Worm (Caenorhabditis elegans) whole organism, L1 larva: Measurements from ENCODE around the gene iffb-1.
A peak's percentile ranks its signal among the peaks of the same experiment; 100 is the strongest.

Experiments used
- C16A3.4 ChIP-seq: fragments of 150-350 bp; optimal IDR thresholded peaks from 2 replicates; lab custom pipeline; 2014; ENCODE audit warnings: missing biosample characterization, missing genetic modification characterization
- C34B4.2 ChIP-seq: sonication (generic microtip); optimal IDR thresholded peaks from 2 replicates; lab custom pipeline; 2017; ENCODE audit warnings: mild to moderate bottlenecking, missing genetic modification characterization, missing compliant biosample characterization
- Y116A8C.19 ChIP-seq: sonication (generic microtip); optimal IDR thresholded peaks from 2 replicates; lab custom pipeline; 2016; ENCODE audit warnings: missing compliant biosample characterization, missing genetic modification characterization, borderline replicate concordance
- aha-1 ChIP-seq: fragments of 150-350 bp; optimal IDR thresholded peaks from 2 replicates; lab custom pipeline; 2014; ENCODE audit warnings: missing biosample characterization, missing genetic modification characterization
- aly-2 ChIP-seq: fragments of 150-350 bp; optimal IDR thresholded peaks from 2 replicates; lab custom pipeline; 2014; ENCODE audit warnings: missing biosample characterization, missing genetic modification characterization
- ceh-8 ChIP-seq: fragments of 200-800 bp; sonication (Bioruptor generic); optimal IDR thresholded peaks from 2 replicates; lab custom pipeline; 2018; ENCODE audit warnings: mild to moderate bottlenecking, missing genetic modification characterization, moderate library complexity, missing compliant biosample characterization
- ceh-88 ChIP-seq: fragments of 200-800 bp; sonication (Bioruptor generic); IDR thresholded peaks from 2 replicates; pipeline ENCODE4 v1.3.6; 2022; ENCODE audit warnings: missing genetic modification characterization, missing compliant biosample characterization
- ces-1 ChIP-seq: fragments of 150-350 bp; optimal IDR thresholded peaks from 2 replicates; lab custom pipeline; 2014; ENCODE audit warnings: missing biosample characterization, missing genetic modification reagents, missing genetic modification characterization
- dpl-1 ChIP-seq, 3 experiments: fragments of 150-350 bp in 2 of 3; sonication (generic microtip) in 1 of 3; optimal IDR thresholded peaks; 2 replicates each; lab custom pipeline; 2014 to 2017; ENCODE audit warnings: missing biosample characterization in 3 of 3, missing genetic modification characterization in 3 of 3, missing genetic modification reagents in 3 of 3
- efl-1 ChIP-seq, 4 experiments: fragments of 150-350 bp; optimal IDR thresholded peaks in 3 of 4; peaks in 1 of 4; 1 replicate in 1 of 4; 2 replicates in 3 of 4; lab custom pipeline; 2014; ENCODE audit warnings: missing biosample characterization in 2 of 4, missing genetic modification characterization in 2 of 4, missing genetic modification reagents in 2 of 4
- elt-2 ChIP-seq: sonication (generic microtip); optimal IDR thresholded peaks from 2 replicates; lab custom pipeline; 2016; ENCODE audit warnings: missing genetic modification characterization, mild to moderate bottlenecking, inconsistent platforms, missing compliant biosample characterization, missing genetic modification reagents
- elt-3 ChIP-seq, 6 experiments: fragments of 150-350 bp in 1 of 6; sonication (generic microtip); optimal IDR thresholded peaks; 2 replicates each; lab custom pipeline; 2017 to 2018; ENCODE audit warnings: missing biosample characterization in 6 of 6, missing genetic modification characterization in 6 of 6, inconsistent platforms in 1 of 6
- ets-5 ChIP-seq: fragments of 200-800 bp; sonication (Bioruptor generic); IDR thresholded peaks from 2 replicates; pipeline ENCODE4 v1.3.6; 2022; ENCODE audit warnings: missing genetic modification characterization, missing compliant biosample characterization
- fkh-8 ChIP-seq: sonication (generic microtip); optimal IDR thresholded peaks from 2 replicates; lab custom pipeline; 2016; ENCODE audit warnings: mild to moderate bottlenecking, missing genetic modification characterization, missing compliant biosample characterization
- fos-1 ChIP-seq: fragments of 150-350 bp; optimal IDR thresholded peaks from 2 replicates; lab custom pipeline; 2014; ENCODE audit warnings: missing biosample characterization, missing genetic modification characterization
- grh-1 ChIP-seq: fragments of 200-800 bp; sonication (Bioruptor generic); IDR thresholded peaks from 2 replicates; pipeline ENCODE4 v1.3.6; 2022; ENCODE audit warnings: missing genetic modification reagents, missing genetic modification characterization, missing compliant biosample characterization
- hlh-17 ChIP-seq: fragments of 200-800 bp; sonication (Bioruptor generic); optimal IDR thresholded peaks from 2 replicates; lab custom pipeline; 2018; ENCODE audit warnings: missing genetic modification characterization, mild to moderate bottlenecking, missing compliant biosample characterization, moderate library complexity, borderline replicate concordance
- isw-1 ChIP-seq: fragments of 200-800 bp; sonication (Bioruptor generic); IDR thresholded peaks from 2 replicates; pipeline ENCODE4 v1.3.6; 2022; ENCODE audit warnings: missing genetic modification characterization, missing compliant biosample characterization
- lin-35 ChIP-seq, 2 experiments: fragments of 150-350 bp; optimal IDR thresholded peaks; 2 replicates each; lab custom pipeline; 2014; ENCODE audit warnings: missing biosample characterization in 2 of 2, missing genetic modification characterization in 2 of 2, missing genetic modification reagents in 2 of 2
- lsy-2 ChIP-seq, 2 experiments: fragments of 150-350 bp; optimal IDR thresholded peaks; 2 replicates each; lab custom pipeline; 2014; ENCODE audit warnings: missing biosample characterization in 2 of 2, missing genetic modification characterization in 2 of 2
- mef-2 ChIP-seq: fragments of 150-350 bp; optimal IDR thresholded peaks from 2 replicates; lab custom pipeline; 2014; ENCODE audit warnings: missing biosample characterization, missing genetic modification characterization
- nhr-11 ChIP-seq: fragments of 150-350 bp; optimal IDR thresholded peaks from 2 replicates; lab custom pipeline; 2014; ENCODE audit warnings: missing biosample characterization, missing genetic modification characterization
- nhr-12 ChIP-seq: sonication (generic microtip); optimal IDR thresholded peaks from 2 replicates; lab custom pipeline; 2017; ENCODE audit warnings: missing biosample characterization, missing genetic modification characterization
- nhr-20 ChIP-seq: sonication (generic microtip); optimal IDR thresholded peaks from 2 replicates; lab custom pipeline; 2016; ENCODE audit warnings: mild to moderate bottlenecking, missing genetic modification characterization, missing compliant biosample characterization
- nhr-47 ChIP-seq: sonication (generic microtip); optimal IDR thresholded peaks from 2 replicates; lab custom pipeline; 2016; ENCODE audit warnings: mild to moderate bottlenecking, missing genetic modification characterization, moderate library complexity, missing compliant biosample characterization
- nhr-71 ChIP-seq: sonication (generic microtip); optimal IDR thresholded peaks from 2 replicates; lab custom pipeline; 2016; ENCODE audit warnings: mild to moderate bottlenecking, missing genetic modification characterization, moderate library complexity, missing compliant biosample characterization
- nhr-77 ChIP-seq: fragments of 150-350 bp; optimal IDR thresholded peaks from 2 replicates; lab custom pipeline; 2014; ENCODE audit warnings: missing biosample characterization, missing genetic modification characterization
- nhr-90 ChIP-seq: sonication (generic microtip); optimal IDR thresholded peaks from 2 replicates; lab custom pipeline; 2016; ENCODE audit warnings: mild to moderate bottlenecking, missing genetic modification characterization, missing compliant biosample characterization; ENCODE audit not compliant: poor library complexity
- pqm-1 ChIP-seq: sonication (generic microtip); optimal IDR thresholded peaks from 3 replicates; lab custom pipeline; 2017; ENCODE audit warnings: missing biosample characterization, missing genetic modification characterization
- skn-1 ChIP-seq: fragments of 150-350 bp; optimal IDR thresholded peaks from 2 replicates; lab custom pipeline; 2014; ENCODE audit warnings: missing biosample characterization, missing genetic modification characterization
- sox-4 ChIP-seq: sonication (generic microtip); optimal IDR thresholded peaks from 2 replicates; lab custom pipeline; 2016; ENCODE audit warnings: missing genetic modification characterization, missing compliant biosample characterization
- sup-37 ChIP-seq: fragments of 200-800 bp; sonication (Bioruptor generic); optimal IDR thresholded peaks from 2 replicates; lab custom pipeline; 2018; ENCODE audit warnings: mild to moderate bottlenecking, missing genetic modification characterization, missing compliant biosample characterization
- tbx-2 ChIP-seq: sonication (generic microtip); optimal IDR thresholded peaks from 2 replicates; lab custom pipeline; 2016; ENCODE audit warnings: missing genetic modification characterization, missing compliant biosample characterization
- unc-62 ChIP-seq: fragments of 150-350 bp; optimal IDR thresholded peaks from 2 replicates; lab custom pipeline; 2014; ENCODE audit warnings: missing biosample characterization, missing genetic modification reagents, missing genetic modification characterization
- zag-1 ChIP-seq: fragments of 150-350 bp; optimal IDR thresholded peaks from 2 replicates; lab custom pipeline; 2014; ENCODE audit warnings: missing biosample characterization, missing genetic modification characterization
- zip-4 ChIP-seq: fragments of 200-800 bp; sonication (Bioruptor generic); optimal IDR thresholded peaks from 2 replicates; lab custom pipeline; 2018; ENCODE audit warnings: mild to moderate bottlenecking, missing genetic modification characterization, moderate library complexity, missing compliant biosample characterization

Gene iffb-1

DNA sequence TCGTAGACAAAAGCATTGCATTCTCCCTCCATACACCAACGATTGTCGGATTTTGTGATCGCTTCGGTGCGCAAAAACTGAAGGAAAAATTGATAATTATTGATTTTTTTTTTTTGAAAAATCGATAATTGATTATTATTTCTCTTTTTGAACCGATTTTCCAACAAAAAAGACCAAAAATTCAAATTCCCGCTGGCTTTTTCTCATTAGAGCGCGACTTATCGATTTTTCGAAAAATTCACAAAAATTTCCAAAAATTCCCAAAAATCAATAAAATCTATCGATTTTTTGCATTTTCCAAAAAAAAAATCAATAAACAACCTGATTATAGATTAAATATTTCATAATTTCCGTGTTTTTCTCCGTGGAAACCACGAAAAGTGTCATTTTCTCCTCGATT is 14.4 kb downstream of the iffb-1 start:
- no peak for TF ChIP-seq nhr-90 (tag; lab: Kevin White, UChicago)
- no peak for TF ChIP-seq elt-3 (tag; optimal IDR thresholded peaks at IDR 0.05; lab: Kevin White, UChicago)
- no peak for TF ChIP-seq C16A3.4 (tag; lab: Kevin White, UChicago)
- no peak for TF ChIP-seq dpl-1 (GFP tag; optimal IDR thresholded peaks at IDR 0.05; lab: Kevin White, UChicago)
- TF ChIP-seq nhr-77: no peak
- no peak for TF ChIP-seq aha-1
- no peak for TF ChIP-seq unc-62 (GFP tag; lab: Kevin White, UChicago)
- TF ChIP-seq zip-4 (GFP tag; lab: Kevin White, UChicago): no peak
- TF ChIP-seq zag-1 (tag; lab: Kevin White, UChicago): no peak
- TF ChIP-seq hlh-17: no peak
- no peak for TF ChIP-seq aly-2 (tag; lab: Kevin White, UChicago)
- no peak for TF ChIP-seq nhr-47
- no peak for TF ChIP-seq fkh-8 (tag; lab: Kevin White, UChicago)
- no peak for TF ChIP-seq C34B4.2 (tag; lab: Kevin White, UChicago)
- TF ChIP-seq ces-1 (GFP tag; lab: Kevin White, UChicago): no peak
- TF ChIP-seq nhr-71 (tag; lab: Kevin White, UChicago): no peak
- TF ChIP-seq elt-2 (tag; lab: Kevin White, UChicago): no peak
- TF ChIP-seq isw-1 (GFP tag; lab: Robert Waterston, UW): no peak
- TF ChIP-seq, all 84 proteins: peak for 0

DNA sequence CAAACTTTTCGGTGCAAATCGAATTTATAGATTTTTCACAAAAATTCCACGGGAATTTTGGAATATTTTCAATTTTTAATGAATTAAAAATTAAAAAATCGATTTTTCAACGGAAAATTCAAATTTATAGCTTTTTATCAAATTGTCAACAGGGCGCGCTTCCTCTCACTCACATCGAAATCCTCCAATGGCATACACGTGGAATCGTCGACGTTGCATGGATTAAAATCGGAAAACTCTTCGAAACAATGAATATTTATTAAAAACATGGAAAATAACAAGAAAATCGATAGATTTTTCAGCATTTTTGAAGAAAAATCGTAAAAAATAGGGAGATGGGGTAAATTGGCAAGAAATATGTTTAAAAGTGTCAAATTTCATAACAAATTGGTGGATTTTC is 15.1 kb downstream of the iffb-1 start, which contains the start of gene Y54F10BM.12:
Gene Y54F10BM.12 (minus strand): TSS at position 344 of the 400 bp plus-strand sequence.
- TF ChIP-seq nhr-12 (tag; lab: Kevin White, UChicago) (no peak), grh-1 (GFP tag; lab: Robert Waterston, UW) (no peak), Y116A8C.19 (tag; lab: Kevin White, UChicago) (no peak), ets-5 (GFP tag; lab: Robert Waterston, UW) (no peak), unc-62 (GFP tag; lab: Kevin White, UChicago) (no peak), pqm-1 (no peak), lin-35 (GFP tag; optimal IDR thresholded peaks at IDR 0.05; lab: Kevin White, UChicago) (no peak), aly-2 (tag; lab: Kevin White, UChicago) (no peak), ceh-88 (GFP tag; lab: Robert Waterston, UW) (no peak), sox-4 (tag; lab: Kevin White, UChicago) (no peak), mef-2 (tag; lab: Kevin White, UChicago) (no peak), tbx-2 (tag; lab: Kevin White, UChicago) (no peak), ceh-8 (GFP tag; lab: Kevin White, UChicago) (no peak), lsy-2 (tag; optimal IDR thresholded peaks at IDR 0.05; lab: Kevin White, UChicago) (no peak), nhr-11 (tag; lab: Kevin White, UChicago) (no peak), skn-1 (tag; lab: Kevin White, UChicago) (no peak), efl-1 (optimal IDR thresholded peaks at IDR 0.05; lab: Kevin White, UChicago) (no peak), efl-1 (GFP tag; optimal IDR thresholded peaks at IDR 0.05 in 1 of 2; lab: Kevin White, UChicago) (no peak), sup-37 (GFP tag; lab: Kevin White, UChicago) (no peak), fos-1 (tag; lab: Kevin White, UChicago) (no peak)
- TF ChIP-seq, all 84 proteins: peak for 0

DNA sequence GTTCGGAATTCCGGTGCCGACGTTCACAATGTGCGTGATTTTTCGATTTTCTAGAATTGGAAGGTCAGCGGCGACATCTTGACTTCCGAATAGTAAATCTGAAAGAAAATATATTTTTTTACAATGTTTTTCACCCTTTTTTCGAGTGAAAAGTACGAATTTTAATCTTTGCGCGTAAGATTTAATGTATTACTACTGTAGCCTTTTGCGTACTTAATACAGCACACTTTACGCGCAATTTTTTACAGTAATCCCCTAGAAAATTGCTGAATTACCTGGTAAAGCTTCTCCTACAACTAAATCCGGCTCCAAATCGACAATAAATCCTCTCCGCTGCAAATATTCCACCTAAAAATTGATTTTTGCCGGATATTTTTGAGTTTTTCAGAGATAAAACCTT is 16.2 kb downstream of the iffb-1 start:
- TF ChIP-seq nhr-20 (no peak), efl-1 (optimal IDR thresholded peaks at IDR 0.05; lab: Kevin White, UChicago) (no peak), efl-1 (GFP tag; optimal IDR thresholded peaks at IDR 0.05 in 1 of 2; lab: Kevin White, UChicago) (peak in 1 of 2 experiments; percentile 72)
